Worm (Caenorhabditis elegans) whole organism, L3 larva: Measurements from ENCODE around the gene eral-1.

Experiments
- sea-2 ChIP-seq: fragments of 150-350 bp; sonication (generic microtip); optimal IDR thresholded peaks from 4 replicates; lab custom pipeline; 2014; ENCODE audit warnings: missing biosample characterization, missing genetic modification reagents, missing genetic modification characterization
- ztf-4 ChIP-seq: fragments of 150-350 bp; optimal IDR thresholded peaks from 2 replicates; lab custom pipeline; 2014; ENCODE audit warnings: missing biosample characterization, missing genetic modification characterization

- TF ChIP-seq sea-2 (GFP tag; lab: Kevin White, UChicago) (no peak), ztf-4 (tag; lab: Kevin White, UChicago) (no peak)
Measured at ce11 chrII:9577630-9578029, 11.9 kb downstream of the eral-1 start.
